Fruit fly (Drosophila melanogaster) whole organism, embryonic: Measurements from ENCODE around the gene RhoBTB.

ENCODE experiments used
- B-H2 ChIP-seq: fragments of 200-800 bp; sonication (Bioruptor generic); optimal IDR thresholded peaks from 2 replicates; lab custom pipeline; 2018; ENCODE audit warnings: missing biosample characterization, mild to moderate bottlenecking, missing genetic modification characterization
- BEAF-32 ChIP-seq: fragments of 200-800 bp; sonication (Bioruptor generic); optimal IDR thresholded peaks from 3 replicates; lab custom pipeline; 2017; ENCODE audit warnings: missing biosample characterization, missing genetic modification characterization, mild to moderate bottlenecking, moderate library complexity, missing genetic modification reagents
- CG11723 ChIP-seq: fragments of 200-800 bp; sonication (Bioruptor generic); optimal IDR thresholded peaks from 2 replicates; lab custom pipeline; 2017; ENCODE audit warnings: missing biosample characterization, mild to moderate bottlenecking, missing genetic modification characterization
- CG12071 ChIP-seq: fragments of 200-800 bp; sonication (Bioruptor generic); optimal IDR thresholded peaks from 3 replicates; lab custom pipeline; 2018; ENCODE audit warnings: missing biosample characterization, mild to moderate bottlenecking, missing genetic modification characterization
- CG1529 ChIP-seq: fragments of 200-800 bp; sonication (Bioruptor generic); optimal IDR thresholded peaks from 3 replicates; lab custom pipeline; 2018; ENCODE audit warnings: missing biosample characterization, missing genetic modification characterization
- CG17186 ChIP-seq: fragments of 200-800 bp; sonication (Bioruptor generic); optimal IDR thresholded peaks from 3 replicates; lab custom pipeline; 2017; ENCODE audit warnings: missing biosample characterization, missing genetic modification reagents, missing genetic modification characterization
- CG17361 ChIP-seq: fragments of 200-800 bp; sonication (Bioruptor generic); IDR thresholded peaks from 3 replicates; pipeline ENCODE4 v1.3.6; 2022; ENCODE audit warnings: missing biosample characterization, missing genetic modification characterization
- CG17385 ChIP-seq: fragments of 200-800 bp; sonication (Bioruptor generic); optimal IDR thresholded peaks from 3 replicates; lab custom pipeline; 2018; ENCODE audit warnings: missing biosample characterization, mild to moderate bottlenecking, missing genetic modification characterization
- CG18262 ChIP-seq: fragments of 200-800 bp; optimal IDR thresholded peaks from 3 replicates; lab custom pipeline; 2019; ENCODE audit warnings: missing biosample characterization, mild to moderate bottlenecking, missing genetic modification characterization, moderate library complexity
- CG1832 ChIP-seq: fragments of 200-800 bp; sonication (Bioruptor generic); optimal IDR thresholded peaks from 2 replicates; lab custom pipeline; 2017; ENCODE audit warnings: missing biosample characterization, mild to moderate bottlenecking, missing genetic modification characterization, inconsistent platforms
- CG2120 ChIP-seq: fragments of 200-800 bp; sonication (Bioruptor generic); optimal IDR thresholded peaks from 3 replicates; lab custom pipeline; 2016; ENCODE audit warnings: missing biosample characterization, missing genetic modification characterization
- CG31365 ChIP-seq: fragments of 200-800 bp; sonication (Bioruptor generic); optimal IDR thresholded peaks from 2 replicates; lab custom pipeline; 2018; ENCODE audit warnings: missing biosample characterization, mild to moderate bottlenecking, missing genetic modification characterization
- CG31441 ChIP-seq: fragments of 200-800 bp; sonication (Bioruptor generic); IDR thresholded peaks from 2 replicates; pipeline ENCODE4 v1.3.6; 2022; ENCODE audit warnings: missing biosample characterization, missing genetic modification characterization
- CG4854 ChIP-seq: fragments of 200-800 bp; sonication (Bioruptor generic); optimal IDR thresholded peaks from 2 replicates; lab custom pipeline; 2016; ENCODE audit warnings: missing biosample characterization, missing genetic modification characterization, inconsistent platforms
- CG8281 ChIP-seq: fragments of 200-800 bp; sonication (Bioruptor generic); optimal IDR thresholded peaks from 2 replicates; lab custom pipeline; 2018; ENCODE audit warnings: missing biosample characterization, mild to moderate bottlenecking, missing genetic modification characterization, moderate library complexity
- CG9437 ChIP-seq: fragments of 200-800 bp; sonication (Bioruptor generic); optimal IDR thresholded peaks from 2 replicates; lab custom pipeline; 2018; ENCODE audit warnings: missing biosample characterization, mild to moderate bottlenecking, missing genetic modification characterization
- CG9876 ChIP-seq: fragments of 200-800 bp; sonication (Bioruptor generic); optimal IDR thresholded peaks from 2 replicates; lab custom pipeline; 2016; ENCODE audit warnings: missing biosample characterization, missing genetic modification characterization
- CTCF ChIP-seq: fragments of 200-800 bp; sonication (Bioruptor generic); optimal IDR thresholded peaks from 2 replicates; lab custom pipeline; 2017; ENCODE audit warnings: missing biosample characterization, mild to moderate bottlenecking, missing genetic modification characterization, moderate library complexity
- D19A ChIP-seq: fragments of 200-800 bp; optimal IDR thresholded peaks from 3 replicates; lab custom pipeline; 2019; ENCODE audit warnings: missing biosample characterization, mild to moderate bottlenecking, missing genetic modification characterization, moderate library complexity
- Dad ChIP-seq: fragments of 200-800 bp; sonication (Bioruptor generic); optimal IDR thresholded peaks from 3 replicates; lab custom pipeline; 2016; ENCODE audit warnings: missing biosample characterization, missing genetic modification characterization
- E2f2 ChIP-seq: fragments of 200-800 bp; sonication (Bioruptor generic); IDR thresholded peaks from 2 replicates; pipeline ENCODE4 v1.3.6; 2022; ENCODE audit warnings: missing biosample characterization, missing genetic modification characterization
- Fer1 ChIP-seq: fragments of 200-800 bp; sonication (Bioruptor generic); optimal IDR thresholded peaks from 2 replicates; lab custom pipeline; 2017; ENCODE audit warnings: missing biosample characterization, mild to moderate bottlenecking, missing genetic modification characterization
- H15 ChIP-seq: fragments of 200-800 bp; sonication (Bioruptor generic); IDR thresholded peaks from 3 replicates; pipeline ENCODE4 v1.3.6; 2022; ENCODE audit warnings: missing biosample characterization, missing genetic modification characterization
- HLH4C ChIP-seq: fragments of 200-800 bp; sonication (Bioruptor generic); IDR thresholded peaks from 3 replicates; pipeline ENCODE4 v1.3.6; 2022; ENCODE audit warnings: missing biosample characterization, missing genetic modification characterization; ENCODE audit not compliant: partially characterized antibody
- HmgZ ChIP-seq: fragments of 200-800 bp; sonication (Bioruptor generic); optimal IDR thresholded peaks from 2 replicates; lab custom pipeline; 2018; ENCODE audit warnings: missing biosample characterization, mild to moderate bottlenecking, missing genetic modification characterization
- MESR4 ChIP-seq: fragments of 200-800 bp; sonication (Bioruptor generic); optimal IDR thresholded peaks from 2 replicates; lab custom pipeline; 2018; ENCODE audit warnings: missing biosample characterization, mild to moderate bottlenecking, missing genetic modification characterization, moderate library complexity
- NC2β ChIP-seq: fragments of 200-800 bp; sonication (Bioruptor generic); optimal IDR thresholded peaks from 2 replicates; lab custom pipeline; 2016; ENCODE audit warnings: missing biosample characterization, missing genetic modification characterization
- NfI ChIP-seq: fragments of 200-800 bp; sonication (Bioruptor generic); optimal IDR thresholded peaks from 3 replicates; lab custom pipeline; 2018; ENCODE audit warnings: missing biosample characterization, mild to moderate bottlenecking, missing genetic modification characterization, moderate library complexity
- Rx ChIP-seq: fragments of 200-800 bp; sonication (Bioruptor generic); IDR thresholded peaks from 2 replicates; pipeline ENCODE4 v1.3.6; 2022; ENCODE audit warnings: missing biosample characterization, missing genetic modification characterization
- Sox100B ChIP-seq: fragments of 200-800 bp; sonication (Bioruptor generic); optimal IDR thresholded peaks from 3 replicates; lab custom pipeline; 2018; ENCODE audit warnings: missing biosample characterization, mild to moderate bottlenecking, missing genetic modification characterization
- Tbp ChIP-seq: fragments of >200 bp; optimal IDR thresholded peaks from 2 replicates; lab custom pipeline; 2018; ENCODE audit warnings: missing biosample characterization, missing genetic modification characterization
- amos ChIP-seq: fragments of 200-800 bp; sonication (Bioruptor generic); IDR thresholded peaks from 2 replicates; pipeline ENCODE4 v1.3.6; 2022; ENCODE audit warnings: missing biosample characterization, missing genetic modification characterization; ENCODE audit not compliant: partially characterized antibody
- ash1 ChIP-seq: fragments of 200-800 bp; sonication (Bioruptor generic); optimal IDR thresholded peaks from 2 replicates; lab custom pipeline; 2018; ENCODE audit warnings: missing biosample characterization, mild to moderate bottlenecking, missing genetic modification characterization
- chm ChIP-seq: fragments of 200-800 bp; sonication (Bioruptor generic); IDR thresholded peaks from 2 replicates; pipeline ENCODE4 v1.3.6; 2022; ENCODE audit warnings: missing biosample characterization, missing genetic modification characterization
- dan ChIP-seq: fragments of 200-800 bp; sonication (Bioruptor generic); IDR thresholded peaks from 2 replicates; pipeline ENCODE4 v1.3.6; 2022; ENCODE audit warnings: missing biosample characterization, missing genetic modification characterization
- dm ChIP-seq: fragments of 200-800 bp; sonication (Bioruptor generic); optimal IDR thresholded peaks from 3 replicates; lab custom pipeline; 2016; ENCODE audit warnings: missing biosample characterization, missing genetic modification characterization
- dmrt99B ChIP-seq: fragments of 200-800 bp; sonication (Bioruptor generic); optimal IDR thresholded peaks from 2 replicates; lab custom pipeline; 2018; ENCODE audit warnings: missing biosample characterization, mild to moderate bottlenecking, missing genetic modification characterization, moderate library complexity
- gem ChIP-seq: fragments of 200-800 bp; sonication (Bioruptor generic); optimal IDR thresholded peaks from 2 replicates; lab custom pipeline; 2019; ENCODE audit warnings: missing biosample characterization, mild to moderate bottlenecking, missing genetic modification characterization, moderate library complexity
- gfzf ChIP-seq: fragments of 200-800 bp; sonication (Bioruptor generic); optimal IDR thresholded peaks from 2 replicates; lab custom pipeline; 2016; ENCODE audit warnings: missing biosample characterization, mild to moderate bottlenecking, missing genetic modification characterization, moderate library complexity
- grau ChIP-seq: fragments of 200-800 bp; optimal IDR thresholded peaks from 3 replicates; lab custom pipeline; 2019; ENCODE audit warnings: missing biosample characterization, mild to moderate bottlenecking, missing genetic modification characterization, moderate library complexity
- hbn ChIP-seq: fragments of 200-800 bp; sonication (Bioruptor generic); IDR thresholded peaks from 2 replicates; pipeline ENCODE4 v1.3.6; 2022; ENCODE audit warnings: missing biosample characterization, missing genetic modification characterization; ENCODE audit not compliant: partially characterized antibody
- her ChIP-seq: fragments of 200-800 bp; sonication (Bioruptor generic); optimal IDR thresholded peaks from 2 replicates; lab custom pipeline; 2016; ENCODE audit warnings: missing biosample characterization, missing genetic modification characterization
- ind ChIP-seq: fragments of 200-800 bp; sonication (Bioruptor generic); optimal IDR thresholded peaks from 3 replicates; lab custom pipeline; 2016; ENCODE audit warnings: missing biosample characterization, missing genetic modification characterization
- kah ChIP-seq: fragments of 200-800 bp; sonication (Bioruptor generic); optimal IDR thresholded peaks from 2 replicates; lab custom pipeline; 2018; ENCODE audit warnings: missing biosample characterization, mild to moderate bottlenecking, missing genetic modification characterization
- mld ChIP-seq: fragments of 200-800 bp; sonication (Bioruptor generic); IDR thresholded peaks from 3 replicates; pipeline ENCODE4 v1.3.6; 2022; ENCODE audit warnings: missing biosample characterization, missing genetic modification characterization; ENCODE audit not compliant: partially characterized antibody
- pita ChIP-seq: fragments of 200-800 bp; sonication (Bioruptor generic); optimal IDR thresholded peaks from 2 replicates; lab custom pipeline; 2017; ENCODE audit warnings: missing biosample characterization, mild to moderate bottlenecking, missing genetic modification characterization
- pnt ChIP-seq: fragments of 200-800 bp; sonication (Bioruptor generic); optimal IDR thresholded peaks from 3 replicates; lab custom pipeline; 2016; ENCODE audit warnings: missing biosample characterization, missing genetic modification characterization
- repo ChIP-seq: fragments of 200-800 bp; sonication (Bioruptor generic); optimal IDR thresholded peaks from 2 replicates; lab custom pipeline; 2016; ENCODE audit warnings: missing biosample characterization, missing genetic modification characterization
- ro ChIP-seq: fragments of 200-800 bp; sonication (Bioruptor generic); IDR thresholded peaks from 2 replicates; pipeline ENCODE4 v1.3.6; 2022; ENCODE audit warnings: missing biosample characterization, missing genetic modification characterization
- sens ChIP-seq: fragments of 200-800 bp; sonication (Bioruptor generic); peaks from one replicate; lab custom pipeline; 2016; ENCODE audit warnings: missing biosample characterization, missing genetic modification characterization
- stwl ChIP-seq: fragments of 200-800 bp; sonication (Bioruptor generic); optimal IDR thresholded peaks from 3 replicates; lab custom pipeline; 2018; ENCODE audit warnings: missing biosample characterization, mild to moderate bottlenecking, missing genetic modification characterization, moderate library complexity
- tin ChIP-seq: fragments of 200-800 bp; sonication (Bioruptor generic); optimal IDR thresholded peaks from 3 replicates; lab custom pipeline; 2016; ENCODE audit warnings: missing biosample characterization, missing genetic modification characterization

The RhoBTB gene

dm6 chr3L:20388983-20389382, 12.9 kb downstream of the RhoBTB start (continued):
- no peak for TF ChIP-seq amos
- peak; percentile 11 for TF ChIP-seq pnt (GFP tag; lab: Kevin White, UChicago)
- no peak for TF ChIP-seq CG8281
- TF ChIP-seq Sox100B (GFP tag; lab: Kevin White, UChicago) = no peak
- TF ChIP-seq CG1832 (GFP tag; lab: Kevin White, UChicago) = no peak
- no peak for TF ChIP-seq CG31365 (tag; lab: Kevin White, UChicago)
- no peak for TF ChIP-seq Tbp (GFP tag; lab: Kevin White, UChicago)
- no peak for TF ChIP-seq H15 (GFP tag; lab: Robert Waterston, UW)
- no peak for TF ChIP-seq mld (GFP tag; lab: Robert Waterston, UW)
- no peak for TF ChIP-seq CG18262 (tag; lab: Kevin White, UChicago)
- TF ChIP-seq CG12071 (GFP tag; lab: Kevin White, UChicago) = peak; percentile 18
- TF ChIP-seq ro = no peak
- no peak for TF ChIP-seq Dad (GFP tag; lab: Kevin White, UChicago)
- TF ChIP-seq CG11723 (GFP tag; lab: Kevin White, UChicago) = no peak
- TF ChIP-seq dan = no peak
- TF ChIP-seq grau (tag; lab: Kevin White, UChicago) = peak; percentile 37
- TF ChIP-seq NC2β = peak; percentile 6
- no peak for TF ChIP-seq pita (GFP tag; lab: Kevin White, UChicago)
- TF ChIP-seq dmrt99B (tag; lab: Kevin White, UChicago) = peak; percentile 38
- no peak for TF ChIP-seq CG1529
- TF ChIP-seq CG31441 (GFP tag; lab: Robert Waterston, UW) = peak; percentile 27; the same call in 1 of the 2 replicates
- TF ChIP-seq CG2120 (GFP tag; lab: Kevin White, UChicago) = peak; percentile 76
- TF ChIP-seq E2f2 (GFP tag; lab: Robert Waterston, UW) = peak; percentile 22; the same call in 1 of the 2 replicates
- TF ChIP-seq NfI (GFP tag; lab: Kevin White, UChicago) = peak; percentile 44
- no peak for TF ChIP-seq ash1 (GFP tag; lab: Kevin White, UChicago)

dm6 chr3L:20393357-20393756, 17.3 kb downstream of the RhoBTB start, which contains the start of gene CG33969:
TSS of gene CG33969 (minus strand) at chr3L:20393553.
- no peak for TF ChIP-seq CG4854 (GFP tag; lab: Kevin White, UChicago)
- TF ChIP-seq CG8281 = no peak
- TF ChIP-seq sens (GFP tag; lab: Kevin White, UChicago) = peak; percentile 70
- no peak for TF ChIP-seq CG17385 (GFP tag; lab: Kevin White, UChicago)
- peak; percentile 14; the same call in 1 of the 3 replicates for TF ChIP-seq HLH4C (GFP tag; lab: Robert Waterston, UW)
- TF ChIP-seq kah (GFP tag; lab: Kevin White, UChicago) = no peak
- TF ChIP-seq dm (GFP tag; lab: Kevin White, UChicago) = no peak
- no peak for TF ChIP-seq gem (tag; lab: Kevin White, UChicago)
- no peak for TF ChIP-seq repo (GFP tag; lab: Kevin White, UChicago)
- peak; percentile 12 for TF ChIP-seq B-H2
- TF ChIP-seq CG9876 (GFP tag; lab: Kevin White, UChicago) = no peak
- no peak for TF ChIP-seq Rx (GFP tag; lab: Robert Waterston, UW)
- TF ChIP-seq HmgZ (tag; lab: Kevin White, UChicago) = peak; percentile 28
- peak; percentile 37 for TF ChIP-seq her
- no peak for TF ChIP-seq D19A (tag; lab: Kevin White, UChicago)
- no peak for TF ChIP-seq CG17361 (GFP tag; lab: Robert Waterston, UW)
- TF ChIP-seq stwl (tag; lab: Kevin White, UChicago) = peak; percentile 87
- no peak for TF ChIP-seq CTCF (GFP tag; lab: Kevin White, UChicago)
- no peak for TF ChIP-seq chm (GFP tag; lab: Robert Waterston, UW)
- TF ChIP-seq CG18262 (tag; lab: Kevin White, UChicago) = no peak
- peak; percentile 62 for TF ChIP-seq CG17186 (GFP tag; lab: Kevin White, UChicago)
- TF ChIP-seq Fer1 (GFP tag; lab: Kevin White, UChicago) = no peak
- peak; percentile 58 for TF ChIP-seq CG9437 (GFP tag; lab: Kevin White, UChicago)
- peak; percentile 58 for TF ChIP-seq BEAF-32 (GFP tag; lab: Kevin White, UChicago)
- TF ChIP-seq MESR4 (GFP tag; lab: Kevin White, UChicago) = peak; percentile 57
- TF ChIP-seq tin (GFP tag; lab: Kevin White, UChicago) = no peak
- TF ChIP-seq hbn (GFP tag; lab: Robert Waterston, UW) = peak; percentile 32; the same call in 1 of the 2 replicates
- no peak for TF ChIP-seq ind
- peak; percentile 29 for TF ChIP-seq gfzf (GFP tag; lab: Kevin White, UChicago)
